Worm (Caenorhabditis elegans) whole organism, early embryonic: ENCODE measurements around the gene rpl-5.

Experiments
- B0310.2 ChIP-seq: sonication (generic microtip); optimal IDR thresholded peaks from 2 replicates; lab custom pipeline; 2016; ENCODE audit warnings: mild to moderate bottlenecking, missing genetic modification characterization, missing compliant biosample characterization
- F13C5.2 ChIP-seq: sonication (generic microtip); optimal IDR thresholded peaks from 2 replicates; lab custom pipeline; 2017; ENCODE audit warnings: mild to moderate bottlenecking, missing genetic modification characterization, inconsistent platforms, missing compliant biosample characterization
- aly-1 ChIP-seq: sonication (generic microtip); optimal IDR thresholded peaks from 2 replicates; lab custom pipeline; 2016; ENCODE audit warnings: missing genetic modification characterization, missing compliant biosample characterization
- ama-1 ChIP-seq: fragments of 150-350 bp; optimal IDR thresholded peaks from 2 replicates; lab custom pipeline; 2014
- ceh-13 ChIP-seq: fragments of 200-800 bp; sonication (Bioruptor generic); optimal IDR thresholded peaks from 2 replicates; lab custom pipeline; 2018; ENCODE audit warnings: mild to moderate bottlenecking, missing genetic modification characterization, missing compliant biosample characterization
- ceh-36 ChIP-seq: sonication (generic microtip); optimal IDR thresholded peaks from 2 replicates; lab custom pipeline; 2016; ENCODE audit warnings: missing genetic modification characterization, inconsistent platforms, missing compliant biosample characterization
- ets-7 ChIP-seq: sonication (generic microtip); optimal IDR thresholded peaks from 2 replicates; lab custom pipeline; 2016; ENCODE audit warnings: missing genotype, missing genetic modification characterization, missing compliant biosample characterization
- flt-1 ChIP-seq: fragments of 200-800 bp; sonication (Bioruptor generic); IDR thresholded peaks from 2 replicates; pipeline ENCODE4 v1.3.6; 2022; ENCODE audit warnings: missing genetic modification characterization, missing compliant biosample characterization
- hmbx-1 ChIP-seq: sonication (generic microtip); optimal IDR thresholded peaks from 2 replicates; lab custom pipeline; 2016; ENCODE audit warnings: mild to moderate bottlenecking, missing genetic modification characterization, missing compliant biosample characterization
- hmg-4 ChIP-seq: fragments of 200-800 bp; sonication (Bioruptor generic); optimal IDR thresholded peaks from 2 replicates; lab custom pipeline; 2018; ENCODE audit warnings: mild to moderate bottlenecking, missing genetic modification characterization, missing compliant biosample characterization
- hnd-1 ChIP-seq: sonication (generic microtip); optimal IDR thresholded peaks from 2 replicates; lab custom pipeline; 2016; ENCODE audit warnings: missing genetic modification characterization, missing compliant biosample characterization
- pes-1 ChIP-seq: fragments of 200-800 bp; sonication (Bioruptor generic); IDR thresholded peaks from 2 replicates; pipeline ENCODE4 v1.3.6; 2022; ENCODE audit warnings: missing genetic modification reagents, missing genetic modification characterization, missing compliant biosample characterization
- scrt-1 ChIP-seq: fragments of 200-800 bp; sonication (Bioruptor generic); IDR thresholded peaks from 2 replicates; pipeline ENCODE4 v1.3.6; 2022; ENCODE audit warnings: missing genetic modification characterization, missing compliant biosample characterization
- sea-1 ChIP-seq: fragments of 200-800 bp; sonication (Bioruptor generic); conservative IDR thresholded peaks from 2 replicates; pipeline ENCODE4 v1.3.6; 2022; ENCODE audit warnings: missing genetic modification characterization, missing compliant biosample characterization
- tbx-11 ChIP-seq: fragments of 200-800 bp; sonication (Bioruptor generic); IDR thresholded peaks from 2 replicates; pipeline ENCODE4 v1.3.6; 2022; ENCODE audit warnings: missing genetic modification characterization, missing compliant biosample characterization
- tbx-37 ChIP-seq: fragments of 200-800 bp; sonication (Bioruptor generic); conservative IDR thresholded peaks from 2 replicates; pipeline ENCODE4 v1.3.6; 2022; ENCODE audit warnings: missing genetic modification reagents, missing genetic modification characterization, missing compliant biosample characterization
- tra-4 ChIP-seq: sonication (generic microtip); optimal IDR thresholded peaks from 2 replicates; lab custom pipeline; 2017; ENCODE audit warnings: missing genetic modification characterization, missing compliant biosample characterization

Gene rpl-5

ce11 chrII:8589227-8589626 is 19.5 kb downstream of the rpl-5 start:
- TF ChIP-seq ama-1 (lab: Kevin White, UChicago) (no peak), hmg-4 (GFP tag; lab: Kevin White, UChicago) (no peak), tbx-11 (GFP tag; lab: Robert Waterston, UW) (no peak), tbx-37 (no peak), B0310.2 (tag; lab: Kevin White, UChicago) (no peak), ceh-36 (tag; lab: Kevin White, UChicago) (no peak), pes-1 (GFP tag; lab: Robert Waterston, UW) (no peak), hmbx-1 (tag; lab: Kevin White, UChicago) (no peak), F13C5.2 (tag; lab: Kevin White, UChicago) (no peak), ets-7 (tag; lab: Kevin White, UChicago) (no peak), scrt-1 (GFP tag; lab: Robert Waterston, UW) (no peak), sea-1 (GFP tag; lab: Robert Waterston, UW) (no peak), aly-1 (tag; lab: Kevin White, UChicago) (no peak), hnd-1 (tag; lab: Kevin White, UChicago) (no peak), ceh-13 (GFP tag; lab: Kevin White, UChicago) (no peak), flt-1 (GFP tag; lab: Robert Waterston, UW) (no peak), tra-4 (no peak)

- TF ChIP-seq ceh-13 (GFP tag; lab: Kevin White, UChicago) (no peak), aly-1 (tag; lab: Kevin White, UChicago) (no peak), ceh-36 (tag; lab: Kevin White, UChicago) (no peak), F13C5.2 (tag; lab: Kevin White, UChicago) (no peak), pes-1 (GFP tag; lab: Robert Waterston, UW) (no peak), flt-1 (GFP tag; lab: Robert Waterston, UW) (no peak), ets-7 (tag; lab: Kevin White, UChicago) (no peak), hnd-1 (tag; lab: Kevin White, UChicago) (no peak)
Observed at ce11 chrII:8590684-8591083, 21.0 kb downstream of the rpl-5 start, which contains the start of gene aptf-4. Gene aptf-4, plus strand, starts transcription at chrII:8590984.

DNA sequence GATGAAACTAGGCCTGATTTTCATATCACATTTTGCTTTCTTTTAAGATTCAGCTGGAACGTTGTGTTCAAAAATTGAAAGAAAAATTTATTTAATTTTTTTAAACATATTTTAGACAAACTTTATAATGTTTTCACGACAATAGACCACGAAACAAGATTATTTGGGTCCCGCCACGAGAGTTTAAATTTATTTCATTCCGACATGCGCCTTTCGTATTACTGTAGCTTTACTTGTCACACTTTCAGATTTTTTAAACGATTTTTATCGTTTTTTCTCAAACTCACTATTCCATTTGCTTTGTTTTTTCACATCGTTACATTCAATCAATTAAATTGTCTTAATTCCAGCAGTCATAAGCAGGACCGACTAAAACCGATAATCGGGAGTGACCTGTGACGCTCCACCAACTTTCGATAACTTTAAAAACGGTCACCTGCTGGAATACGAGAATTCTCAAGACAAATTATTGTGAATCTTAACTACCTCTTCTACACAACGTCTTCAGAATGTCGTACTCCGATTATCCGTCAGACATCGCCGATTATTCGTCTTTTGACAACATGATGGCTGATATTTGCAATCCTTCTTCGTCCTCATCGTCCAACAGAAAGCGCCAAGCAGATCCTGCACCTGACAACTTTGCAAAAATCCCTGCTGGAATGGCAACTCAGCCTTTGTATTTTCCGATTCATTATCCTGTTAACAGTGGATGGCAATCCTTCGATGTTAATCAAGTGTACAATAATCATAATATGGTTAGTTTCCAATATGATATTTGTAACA is 24.3 kb downstream of the rpl-5 start, which contains the start of gene aptf-3:
TSS of gene aptf-3 (plus strand) at position 351 of the 786 bp plus-strand sequence.
- no peak for TF ChIP-seq B0310.2 (tag; lab: Kevin White, UChicago)
- no peak for TF ChIP-seq F13C5.2 (tag; lab: Kevin White, UChicago)

ce11 chrII:8599214-8599613 is 29.5 kb downstream of the rpl-5 start, which contains the start of gene F28C6.5:
Gene F28C6.5, plus strand, starts transcription at chrII:8599514.
- TF ChIP-seq tbx-37 (no peak), ets-7 (tag; lab: Kevin White, UChicago) (no peak), tra-4 (no peak), hmg-4 (GFP tag; lab: Kevin White, UChicago) (no peak), ama-1 (lab: Kevin White, UChicago) (no peak), F13C5.2 (tag; lab: Kevin White, UChicago) (no peak), flt-1 (GFP tag; lab: Robert Waterston, UW) (no peak), hmbx-1 (tag; lab: Kevin White, UChicago) (no peak), sea-1 (GFP tag; lab: Robert Waterston, UW) (no peak), pes-1 (GFP tag; lab: Robert Waterston, UW) (no peak), ceh-36 (tag; lab: Kevin White, UChicago) (no peak), B0310.2 (tag; lab: Kevin White, UChicago) (no peak), aly-1 (tag; lab: Kevin White, UChicago) (no peak), ceh-13 (GFP tag; lab: Kevin White, UChicago) (no peak), hnd-1 (tag; lab: Kevin White, UChicago) (no peak), tbx-11 (GFP tag; lab: Robert Waterston, UW) (no peak), scrt-1 (GFP tag; lab: Robert Waterston, UW) (no peak)

DNA sequence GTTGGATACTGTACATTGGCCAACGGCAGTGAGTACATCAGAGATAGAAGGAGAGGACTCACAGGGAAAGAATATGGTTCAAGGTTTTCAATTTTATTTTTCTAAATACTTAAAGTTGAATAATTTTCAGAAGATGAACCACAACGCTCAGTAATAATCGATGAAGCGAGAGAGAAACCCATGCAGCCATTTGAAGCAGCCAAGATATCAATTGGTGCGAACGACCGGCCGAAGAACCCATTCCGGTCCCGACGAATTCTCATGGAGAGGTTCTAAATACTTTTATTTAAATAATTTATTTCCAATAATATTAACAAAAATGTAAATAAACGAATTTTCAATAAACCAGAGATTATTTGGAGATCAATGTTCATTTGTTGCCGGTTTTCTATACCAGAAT is 30.4 kb downstream of the rpl-5 start, which contains the start of gene pigg-1:
TSS of gene pigg-1 (minus strand) at position 101 of the 400 bp plus-strand sequence.
- no peak for TF ChIP-seq ets-7 (tag; lab: Kevin White, UChicago)
- TF ChIP-seq hnd-1 (tag; lab: Kevin White, UChicago): no peak
- TF ChIP-seq sea-1 (GFP tag; lab: Robert Waterston, UW): no peak
- no peak for TF ChIP-seq hmg-4 (GFP tag; lab: Kevin White, UChicago)
- no peak for TF ChIP-seq tra-4
- no peak for TF ChIP-seq pes-1 (GFP tag; lab: Robert Waterston, UW)
- TF ChIP-seq tbx-37: no peak
- no peak for TF ChIP-seq scrt-1 (GFP tag; lab: Robert Waterston, UW)
- TF ChIP-seq ceh-36 (tag; lab: Kevin White, UChicago): no peak
- no peak for TF ChIP-seq tbx-11 (GFP tag; lab: Robert Waterston, UW)
- no peak for TF ChIP-seq F13C5.2 (tag; lab: Kevin White, UChicago)
- no peak for TF ChIP-seq ama-1 (lab: Kevin White, UChicago)
- TF ChIP-seq ceh-13 (GFP tag; lab: Kevin White, UChicago): no peak

DNA sequence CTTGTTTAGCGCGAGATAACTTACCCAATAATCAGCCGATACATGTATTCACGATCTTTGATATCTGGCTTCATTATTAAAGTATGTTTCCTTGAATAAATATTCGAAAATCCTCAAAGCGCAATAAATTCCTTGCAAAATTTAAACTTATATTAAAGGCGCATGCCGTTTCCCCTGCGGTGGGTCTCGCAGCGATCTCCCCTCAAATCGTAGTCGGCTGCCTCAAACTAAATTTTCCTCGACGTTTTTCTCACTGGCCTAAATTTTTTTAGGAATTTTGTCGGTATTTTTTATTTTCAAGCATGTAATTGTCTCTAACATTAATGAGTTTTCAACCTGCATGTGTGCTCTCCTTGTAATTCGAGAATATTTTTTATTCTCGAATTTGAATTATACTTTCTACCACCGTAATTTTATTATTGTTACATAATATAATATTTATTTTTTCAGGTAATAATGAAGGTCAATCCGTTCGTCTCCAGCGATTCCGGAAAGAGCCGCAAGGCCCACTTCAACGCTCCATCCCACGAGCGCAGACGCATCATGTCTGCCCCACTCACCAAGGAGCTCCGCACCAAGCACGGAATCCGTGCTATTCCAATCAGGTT is 32.7 kb downstream of the rpl-5 start, which contains the start of the genes cpf-1 and rpl-26:
TSS of gene cpf-1 (minus strand) at position 104 of the 608 bp plus-strand sequence.
TSS of gene rpl-26 (plus strand) at position 449 of the 608 bp plus-strand sequence.
- TF ChIP-seq pes-1 (GFP tag; lab: Robert Waterston, UW): no peak
- TF ChIP-seq sea-1 (GFP tag; lab: Robert Waterston, UW): no peak
- no peak for TF ChIP-seq ceh-13 (GFP tag; lab: Kevin White, UChicago)
- no peak for TF ChIP-seq hmbx-1 (tag; lab: Kevin White, UChicago)
- no peak for TF ChIP-seq aly-1 (tag; lab: Kevin White, UChicago)
- no peak for TF ChIP-seq ceh-36 (tag; lab: Kevin White, UChicago)
- no peak for TF ChIP-seq F13C5.2 (tag; lab: Kevin White, UChicago)
- TF ChIP-seq scrt-1 (GFP tag; lab: Robert Waterston, UW): no peak
- no peak for TF ChIP-seq tbx-11 (GFP tag; lab: Robert Waterston, UW)
- no peak for TF ChIP-seq ets-7 (tag; lab: Kevin White, UChicago)
- TF ChIP-seq ama-1 (lab: Kevin White, UChicago): no peak
